Fruit fly (Drosophila melanogaster) whole organism, embryonic: ENCODE results near the gene Nup358.

ENCODE experiments used
- Atf6 ChIP-seq: fragments of 200-800 bp; sonication (Bioruptor generic); IDR thresholded peaks from 2 replicates; pipeline ENCODE4 v1.3.6; 2022; ENCODE audit warnings: missing biosample characterization, missing genetic modification characterization
- CG11504 ChIP-seq: fragments of 200-800 bp; sonication (Bioruptor generic); optimal IDR thresholded peaks from 3 replicates; lab custom pipeline; 2019; ENCODE audit warnings: missing biosample characterization, mild to moderate bottlenecking, missing genetic modification characterization, moderate library complexity
- CG12659 ChIP-seq: fragments of 200-800 bp; sonication (Bioruptor generic); optimal IDR thresholded peaks from 3 replicates; lab custom pipeline; 2017; ENCODE audit warnings: mild to moderate bottlenecking, missing biosample characterization, missing genetic modification reagents, missing genetic modification characterization
- CG13424 ChIP-seq: fragments of 200-800 bp; sonication (Bioruptor generic); optimal IDR thresholded peaks from 2 replicates; lab custom pipeline; 2019; ENCODE audit warnings: missing biosample characterization, mild to moderate bottlenecking, missing genetic modification characterization, moderate library complexity
- CG13775 ChIP-seq: fragments of 200-800 bp; sonication (Bioruptor generic); optimal IDR thresholded peaks from 3 replicates; lab custom pipeline; 2017; ENCODE audit warnings: missing biosample characterization, mild to moderate bottlenecking, missing genetic modification characterization
- CG13894 ChIP-seq: fragments of 200-800 bp; sonication (Bioruptor generic); optimal IDR thresholded peaks from 3 replicates; lab custom pipeline; 2018; ENCODE audit warnings: missing biosample characterization, mild to moderate bottlenecking, missing genetic modification characterization, moderate library complexity
- CG14710 ChIP-seq: fragments of 200-800 bp; sonication (Bioruptor generic); optimal IDR thresholded peaks from 3 replicates; lab custom pipeline; 2019; ENCODE audit warnings: missing biosample characterization, mild to moderate bottlenecking, missing genetic modification characterization, moderate library complexity
- CG17829 ChIP-seq: fragments of 200-800 bp; optimal IDR thresholded peaks from 2 replicates; lab custom pipeline; 2019; ENCODE audit warnings: missing biosample characterization, mild to moderate bottlenecking, missing genetic modification characterization, moderate library complexity
- CG2712 ChIP-seq: fragments of 200-800 bp; optimal IDR thresholded peaks from 3 replicates; lab custom pipeline; 2019; ENCODE audit warnings: missing biosample characterization, mild to moderate bottlenecking, missing genetic modification characterization, moderate library complexity
- CG32532 ChIP-seq: fragments of 200-800 bp; sonication (Bioruptor generic); IDR thresholded peaks from 2 replicates; pipeline ENCODE4 v1.3.6; 2022; ENCODE audit warnings: missing biosample characterization, missing genetic modification characterization
- CG34376 ChIP-seq: fragments of 200-800 bp; sonication (Bioruptor generic); optimal IDR thresholded peaks from 2 replicates; lab custom pipeline; 2018; ENCODE audit warnings: missing biosample characterization, mild to moderate bottlenecking, missing genetic modification characterization
- CG4424 ChIP-seq: fragments of 200-800 bp; sonication (Bioruptor generic); optimal IDR thresholded peaks from 3 replicates; lab custom pipeline; 2016; ENCODE audit warnings: missing biosample characterization, missing genetic modification characterization
- CG4617 ChIP-seq: fragments of 200-800 bp; sonication (Bioruptor generic); optimal IDR thresholded peaks from 3 replicates; lab custom pipeline; 2016; ENCODE audit warnings: missing biosample characterization, missing genetic modification characterization, borderline replicate concordance
- CG4730 ChIP-seq: fragments of 200-800 bp; sonication (Bioruptor generic); IDR thresholded peaks from 2 replicates; pipeline ENCODE4 v1.3.6; 2022; ENCODE audit warnings: missing biosample characterization, missing genetic modification characterization
- CG5245 ChIP-seq: fragments of 200-800 bp; sonication (Bioruptor generic); optimal IDR thresholded peaks from 3 replicates; lab custom pipeline; 2016; ENCODE audit warnings: missing biosample characterization, missing genetic modification characterization
- CoRest ChIP-seq: fragments of 200-800 bp; sonication (Bioruptor generic); optimal IDR thresholded peaks from 3 replicates; lab custom pipeline; 2018; ENCODE audit warnings: missing biosample characterization, mild to moderate bottlenecking, missing genetic modification characterization, moderate library complexity
- CrebB ChIP-seq: fragments of 200-800 bp; sonication (Bioruptor generic); optimal IDR thresholded peaks from 3 replicates; lab custom pipeline; 2018; ENCODE audit warnings: missing biosample characterization, mild to moderate bottlenecking, missing genetic modification characterization
- E2f1 ChIP-seq: fragments of 200-800 bp; sonication (Bioruptor generic); IDR thresholded peaks from 2 replicates; pipeline ENCODE4 v1.3.6; 2022; ENCODE audit warnings: missing biosample characterization, missing genetic modification characterization
- E2f2 ChIP-seq: fragments of 200-800 bp; sonication (Bioruptor generic); IDR thresholded peaks from 2 replicates; pipeline ENCODE4 v1.3.6; 2022; ENCODE audit warnings: missing biosample characterization, missing genetic modification characterization
- HLHmδ ChIP-seq: fragments of 200-800 bp; sonication (Bioruptor generic); optimal IDR thresholded peaks from 2 replicates; lab custom pipeline; 2018; ENCODE audit warnings: missing biosample characterization, mild to moderate bottlenecking, missing genetic modification characterization, moderate library complexity
- Hand ChIP-seq: fragments of 200-800 bp; sonication (Bioruptor generic); optimal IDR thresholded peaks from 2 replicates; lab custom pipeline; 2017; ENCODE audit warnings: mild to moderate bottlenecking, missing biosample characterization, missing genetic modification reagents, missing genetic modification characterization
- HmgD ChIP-seq: fragments of 200-800 bp; sonication (Bioruptor generic); optimal IDR thresholded peaks from 3 replicates; lab custom pipeline; 2016; ENCODE audit warnings: missing biosample characterization, missing genetic modification characterization
- HmgZ ChIP-seq: fragments of 200-800 bp; sonication (Bioruptor generic); optimal IDR thresholded peaks from 2 replicates; lab custom pipeline; 2018; ENCODE audit warnings: missing biosample characterization, mild to moderate bottlenecking, missing genetic modification characterization
- Lpt ChIP-seq: fragments of >200 bp; optimal IDR thresholded peaks from 2 replicates; lab custom pipeline; 2018; ENCODE audit warnings: missing biosample characterization, missing genetic modification characterization
- Med ChIP-seq: fragments of 200-800 bp; sonication (Bioruptor generic); peaks from one replicate; lab custom pipeline; 2016; ENCODE audit warnings: missing biosample characterization, missing genetic modification characterization, mild to moderate bottlenecking, inconsistent platforms, moderate library complexity
- Mrtf ChIP-seq: fragments of 200-800 bp; sonication (Bioruptor generic); IDR thresholded peaks from 3 replicates; pipeline ENCODE4 v1.3.6; 2022; ENCODE audit warnings: missing biosample characterization, missing genetic modification characterization
- NC2β ChIP-seq: fragments of 200-800 bp; sonication (Bioruptor generic); optimal IDR thresholded peaks from 2 replicates; lab custom pipeline; 2016; ENCODE audit warnings: missing biosample characterization, missing genetic modification characterization
- NFAT ChIP-seq: fragments of 200-800 bp; sonication (Bioruptor generic); IDR thresholded peaks from 2 replicates; pipeline ENCODE4 v1.3.6; 2022; ENCODE audit warnings: missing biosample characterization, missing genetic modification characterization
- Oaz ChIP-seq: fragments of 200-800 bp; sonication (Bioruptor generic); IDR thresholded peaks from 2 replicates; pipeline ENCODE4 v1.3.6; 2022; ENCODE audit warnings: missing biosample characterization, missing genetic modification characterization
- Rfx ChIP-seq: fragments of 200-800 bp; sonication (Bioruptor generic); IDR thresholded peaks from 2 replicates; pipeline ENCODE4 v1.3.6; 2022; ENCODE audit warnings: missing biosample characterization, missing genetic modification characterization
- Sry-β ChIP-seq: fragments of 200-800 bp; sonication (Bioruptor generic); optimal IDR thresholded peaks from 2 replicates; lab custom pipeline; 2018; ENCODE audit warnings: missing biosample characterization, mild to moderate bottlenecking, missing genetic modification characterization, moderate library complexity
- Sry-δ ChIP-seq: fragments of 200-800 bp; sonication (Bioruptor generic); optimal IDR thresholded peaks from 2 replicates; lab custom pipeline; 2016; ENCODE audit warnings: missing biosample characterization, missing genetic modification characterization
- Xbp1 ChIP-seq: fragments of 200-800 bp; sonication (Bioruptor generic); optimal IDR thresholded peaks from 3 replicates; lab custom pipeline; 2016; ENCODE audit warnings: missing biosample characterization, mild to moderate bottlenecking, missing genetic modification characterization
- YL-1 ChIP-seq: fragments of 200-800 bp; sonication (Bioruptor generic); optimal IDR thresholded peaks from 3 replicates; lab custom pipeline; 2017; ENCODE audit warnings: missing biosample characterization, mild to moderate bottlenecking, missing genetic modification characterization
- bowl ChIP-seq: fragments of 200-800 bp; sonication (Bioruptor generic); IDR thresholded peaks from 2 replicates; pipeline ENCODE4 v1.3.6; 2022; ENCODE audit warnings: missing biosample characterization, missing genetic modification characterization
- caup ChIP-seq: fragments of 200-800 bp; sonication (Bioruptor generic); optimal IDR thresholded peaks from 3 replicates; lab custom pipeline; 2017; ENCODE audit warnings: missing biosample characterization, mild to moderate bottlenecking, missing genetic modification characterization, moderate library complexity; ENCODE audit not compliant: severe bottlenecking
- cg ChIP-seq: fragments of 200-800 bp; sonication (Bioruptor generic); optimal IDR thresholded peaks from 3 replicates; lab custom pipeline; 2019; ENCODE audit warnings: missing biosample characterization, mild to moderate bottlenecking, missing genetic modification characterization, moderate library complexity
- esg ChIP-seq: fragments of 200-800 bp; sonication (Bioruptor generic); conservative IDR thresholded peaks from 2 replicates; pipeline ENCODE4 v1.3.6; 2022; ENCODE audit warnings: missing biosample characterization, missing genetic modification characterization
- grn ChIP-seq: fragments of 200-800 bp; sonication (Bioruptor generic); optimal IDR thresholded peaks from 3 replicates; lab custom pipeline; 2017; ENCODE audit warnings: missing biosample characterization, missing genetic modification characterization
- gsb ChIP-seq: fragments of 200-800 bp; sonication (Bioruptor generic); IDR thresholded peaks from 2 replicates; pipeline ENCODE4 v1.3.6; 2022; ENCODE audit warnings: missing biosample characterization, missing genetic modification characterization
- gt ChIP-seq: fragments of 200-800 bp; sonication (Bioruptor generic); IDR thresholded peaks from 2 replicates; pipeline ENCODE4 v1.3.6; 2022; ENCODE audit warnings: missing biosample characterization, missing genetic modification characterization
- her ChIP-seq: fragments of 200-800 bp; sonication (Bioruptor generic); optimal IDR thresholded peaks from 2 replicates; lab custom pipeline; 2016; ENCODE audit warnings: missing biosample characterization, missing genetic modification characterization
- kah ChIP-seq: fragments of 200-800 bp; sonication (Bioruptor generic); optimal IDR thresholded peaks from 2 replicates; lab custom pipeline; 2018; ENCODE audit warnings: missing biosample characterization, mild to moderate bottlenecking, missing genetic modification characterization
- pb ChIP-seq: fragments of 200-800 bp; sonication (Bioruptor generic); optimal IDR thresholded peaks from 3 replicates; lab custom pipeline; 2016; ENCODE audit warnings: missing biosample characterization, missing genetic modification characterization
- pfk ChIP-seq: fragments of 200-800 bp; sonication (Bioruptor generic); optimal IDR thresholded peaks from 2 replicates; lab custom pipeline; 2018; ENCODE audit warnings: missing biosample characterization, mild to moderate bottlenecking, missing genetic modification characterization, moderate library complexity
- pnt ChIP-seq: fragments of 200-800 bp; sonication (Bioruptor generic); optimal IDR thresholded peaks from 3 replicates; lab custom pipeline; 2016; ENCODE audit warnings: missing biosample characterization, missing genetic modification characterization
- ranshi ChIP-seq: fragments of 200-800 bp; sonication (Bioruptor generic); IDR thresholded peaks from 2 replicates; pipeline ENCODE4 v1.3.6; 2022; ENCODE audit warnings: missing biosample characterization, missing genetic modification characterization
- sens ChIP-seq: fragments of 200-800 bp; sonication (Bioruptor generic); peaks from one replicate; lab custom pipeline; 2016; ENCODE audit warnings: missing biosample characterization, missing genetic modification characterization
- unc-4 ChIP-seq: fragments of 200-800 bp; sonication (Bioruptor generic); IDR thresholded peaks from 2 replicates; pipeline ENCODE4 v1.3.6; 2022; ENCODE audit warnings: missing biosample characterization, missing genetic modification characterization; ENCODE audit not compliant: partially characterized antibody
- vfl ChIP-seq: fragments of 200-800 bp; sonication (Bioruptor generic); optimal IDR thresholded peaks from 2 replicates; lab custom pipeline; 2016; ENCODE audit warnings: missing biosample characterization, missing genetic modification characterization
- zfh2 ChIP-seq: fragments of 200-800 bp; sonication (Bioruptor generic); optimal IDR thresholded peaks from 2 replicates; lab custom pipeline; 2016; ENCODE audit warnings: missing biosample characterization, missing genetic modification characterization

Nup358 gene

DNA sequence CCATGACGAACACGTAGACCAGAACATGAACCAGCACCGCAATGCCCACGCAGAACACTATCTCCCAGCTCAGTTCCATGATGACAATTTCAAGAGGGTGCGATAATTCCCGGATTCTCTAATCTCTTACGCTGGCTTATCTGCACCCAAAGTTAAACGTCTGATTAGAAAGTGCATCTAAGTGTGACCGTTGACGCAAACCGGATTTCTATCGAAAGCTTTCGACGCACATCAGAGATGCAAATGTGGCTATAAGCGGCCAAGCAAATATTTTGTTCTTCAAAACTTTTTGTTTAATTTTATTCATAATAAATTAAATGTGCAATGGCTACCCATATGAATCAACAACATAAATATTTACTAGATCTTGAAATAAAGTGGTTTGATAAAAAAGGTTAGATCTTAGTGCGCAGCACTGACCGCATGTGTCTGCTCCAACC is 13.2 kb downstream of the Nup358 start, which contains the start of the genes Kdsr and CG11858 (continued):
- TF ChIP-seq CG2712 (tag; lab: Kevin White, UChicago): peak; percentile 82
- peak; percentile 30 for TF ChIP-seq CG4617 (GFP tag; lab: Kevin White, UChicago)
- TF ChIP-seq HmgD (GFP tag; lab: Kevin White, UChicago): no peak
- TF ChIP-seq Hand (GFP tag; lab: Kevin White, UChicago): no peak
- TF ChIP-seq HLHmδ (GFP tag; lab: Kevin White, UChicago): peak; percentile 8
- TF ChIP-seq Atf6 (GFP tag; lab: Robert Waterston, UW): peak; percentile 69
- TF ChIP-seq CG4730 (GFP tag; lab: Robert Waterston, UW): peak; percentile 37; the same call in 1 of the 2 replicates
- no peak for TF ChIP-seq cg (GFP tag; lab: Kevin White, UChicago)
- TF ChIP-seq Sry-β: peak; percentile 99
- TF ChIP-seq CG13894 (tag; lab: Kevin White, UChicago): peak; percentile 57
- no peak for TF ChIP-seq Lpt
- peak; percentile 56; the same call in 1 of the 2 replicates for TF ChIP-seq unc-4 (GFP tag; lab: Robert Waterston, UW)
- peak; percentile 73 for TF ChIP-seq grn
- TF ChIP-seq Oaz: no peak
- peak; percentile 44 for TF ChIP-seq CrebB (tag; lab: Kevin White, UChicago)
- TF ChIP-seq kah (GFP tag; lab: Kevin White, UChicago): peak; percentile 1
- TF ChIP-seq esg (GFP tag; lab: Robert Waterston, UW): peak; percentile 36; the same call in 1 of the 2 replicates
- TF ChIP-seq CoRest (tag; lab: Kevin White, UChicago): peak; percentile 71
- TF ChIP-seq CG11504 (tag; lab: Kevin White, UChicago): no peak
- TF ChIP-seq gt (GFP tag; lab: Robert Waterston, UW): no peak
- peak; percentile 73 for TF ChIP-seq CG13775 (GFP tag; lab: Kevin White, UChicago)
- TF ChIP-seq CG13424 (tag; lab: Kevin White, UChicago): peak; percentile 69
- peak; percentile 91 for TF ChIP-seq sens (GFP tag; lab: Kevin White, UChicago)
- TF ChIP-seq her (GFP tag; lab: Kevin White, UChicago): peak; percentile 30
- TF ChIP-seq NC2β (GFP tag; lab: Kevin White, UChicago): peak; percentile 46
- TF ChIP-seq caup (GFP tag; lab: Kevin White, UChicago): peak; percentile 58
- TF ChIP-seq CG34376 (GFP tag; lab: Kevin White, UChicago): peak; percentile 77
- peak; percentile 68 for TF ChIP-seq CG32532 (GFP tag; lab: Robert Waterston, UW)
- TF ChIP-seq Rfx (GFP tag; lab: Robert Waterston, UW): peak; percentile 85
- TF ChIP-seq vfl: peak; percentile 3
- peak; percentile 24 for TF ChIP-seq CG5245 (GFP tag; lab: Kevin White, UChicago)
- TF ChIP-seq E2f1 (GFP tag; lab: Robert Waterston, UW): peak; percentile 40; the same call in 1 of the 2 replicates
- peak; percentile 56; the same call in 1 of the 2 replicates for TF ChIP-seq E2f2
- peak; percentile 3 for TF ChIP-seq YL-1
- peak; percentile 3 for TF ChIP-seq pb (GFP tag; lab: Kevin White, UChicago)
- TF ChIP-seq CG12659 (GFP tag; lab: Kevin White, UChicago): peak; percentile 66
- TF ChIP-seq pfk (GFP tag; lab: Kevin White, UChicago): no peak
- peak; percentile 39; the same call in 1 of the 2 replicates for TF ChIP-seq NFAT (GFP tag; lab: Robert Waterston, UW)
- peak; percentile 54; the same call in 1 of the 2 replicates for TF ChIP-seq ranshi (GFP tag; lab: Robert Waterston, UW)
- peak; percentile 21 for TF ChIP-seq pnt (GFP tag; lab: Kevin White, UChicago)
- TF ChIP-seq Xbp1 (GFP tag; lab: Kevin White, UChicago): peak; percentile 75
- TF ChIP-seq gsb (GFP tag; lab: Robert Waterston, UW): no peak
- peak; percentile 56 for TF ChIP-seq CG4424 (GFP tag; lab: Kevin White, UChicago)
- peak; percentile 58 for TF ChIP-seq Sry-δ
- TF ChIP-seq CG17829 (tag; lab: Kevin White, UChicago): peak; percentile 56
- no peak for TF ChIP-seq Mrtf (GFP tag; lab: Robert Waterston, UW)
- no peak for TF ChIP-seq bowl
- peak; percentile 68 for TF ChIP-seq CG14710 (tag; lab: Kevin White, UChicago)
- TF ChIP-seq Med (GFP tag; lab: Kevin White, UChicago): peak; percentile 95
- peak; percentile 71 for TF ChIP-seq zfh2 (GFP tag; lab: Kevin White, UChicago)
- TF ChIP-seq HmgZ (tag; lab: Kevin White, UChicago): peak; percentile 79
